Worm (Caenorhabditis elegans) whole organism, L2 larva: ENCODE measurements around the gene F56C9.3.

Experiments
- C34F6.9 ChIP-seq: fragments of 150-350 bp; optimal IDR thresholded peaks from 2 replicates; lab custom pipeline; 2014; ENCODE audit warnings: missing biosample characterization, missing genetic modification characterization
- F13H6.1 ChIP-seq: sonication (generic microtip); optimal IDR thresholded peaks from 2 replicates; lab custom pipeline; 2016; ENCODE audit warnings: missing genetic modification characterization, missing compliant biosample characterization
- R02D3.7 ChIP-seq: fragments of 150-350 bp; optimal IDR thresholded peaks from 2 replicates; lab custom pipeline; 2014; ENCODE audit warnings: missing biosample characterization, missing genetic modification characterization
- Y55F3AM.14 ChIP-seq: fragments of 200-800 bp; sonication (Bioruptor generic); optimal IDR thresholded peaks from 2 replicates; lab custom pipeline; 2018; ENCODE audit warnings: mild to moderate bottlenecking, missing genetic modification characterization, missing compliant biosample characterization
- ZK546.5 ChIP-seq: sonication (generic microtip); optimal IDR thresholded peaks from 2 replicates; lab custom pipeline; 2017; ENCODE audit warnings: missing biosample characterization, missing genetic modification characterization
- alr-1 ChIP-seq: fragments of 150-350 bp; optimal IDR thresholded peaks from 2 replicates; lab custom pipeline; 2014; ENCODE audit warnings: missing biosample characterization, missing genetic modification characterization
- aly-2 ChIP-seq: fragments of 150-350 bp; optimal IDR thresholded peaks from 2 replicates; lab custom pipeline; 2014; ENCODE audit warnings: missing biosample characterization, missing genetic modification characterization
- ama-1 ChIP-seq: fragments of 150-350 bp; optimal IDR thresholded peaks from 2 replicates; lab custom pipeline; 2018; ENCODE audit warnings: inconsistent platforms
- blmp-1 ChIP-seq: sonication (generic microtip); optimal IDR thresholded peaks from 2 replicates; lab custom pipeline; 2017; ENCODE audit warnings: missing genetic modification characterization, mild to moderate bottlenecking, missing compliant biosample characterization, antibody characterized with exemption, moderate library complexity; ENCODE audit not compliant: insufficient read depth
- ceh-16 ChIP-seq: fragments of 150-350 bp; optimal IDR thresholded peaks from 2 replicates; lab custom pipeline; 2014; ENCODE audit warnings: missing biosample characterization, missing genetic modification characterization
- ceh-82 ChIP-seq: fragments of 150-350 bp; optimal IDR thresholded peaks from 2 replicates; lab custom pipeline; 2014; ENCODE audit warnings: missing biosample characterization, missing genetic modification characterization
- crh-2 ChIP-seq: sonication (generic microtip); optimal IDR thresholded peaks from 2 replicates; lab custom pipeline; 2017; ENCODE audit warnings: missing biosample characterization, missing genetic modification characterization
- dmd-4 ChIP-seq: sonication (generic microtip); optimal IDR thresholded peaks from 2 replicates; lab custom pipeline; 2017; ENCODE audit warnings: missing biosample characterization, missing genetic modification characterization
- egl-27 ChIP-seq: sonication (generic microtip); optimal IDR thresholded peaks from 3 replicates; lab custom pipeline; 2017; ENCODE audit warnings: missing biosample characterization, missing genetic modification reagents, missing genetic modification characterization
- elt-1 ChIP-seq: fragments of 150-350 bp; optimal IDR thresholded peaks from 2 replicates; lab custom pipeline; 2014; ENCODE audit warnings: missing biosample characterization, missing genetic modification characterization
- elt-3 ChIP-seq: sonication (generic microtip); optimal IDR thresholded peaks from 2 replicates; lab custom pipeline; 2017; ENCODE audit warnings: missing biosample characterization, missing genetic modification characterization
- fos-1 ChIP-seq: fragments of 150-350 bp; optimal IDR thresholded peaks from 2 replicates; lab custom pipeline; 2014; ENCODE audit warnings: missing biosample characterization, missing genetic modification characterization
- gmeb-1 ChIP-seq: fragments of 150-350 bp; optimal IDR thresholded peaks from 2 replicates; lab custom pipeline; 2014; ENCODE audit warnings: missing biosample characterization, missing genetic modification characterization
- lin-11 ChIP-seq: fragments of 150-350 bp; sonication (generic microtip); optimal IDR thresholded peaks from 2 replicates; lab custom pipeline; 2014; ENCODE audit warnings: missing biosample characterization, missing genetic modification characterization, inconsistent platforms, mixed read lengths
- lin-13 ChIP-seq: fragments of 150-350 bp; optimal IDR thresholded peaks from 2 replicates; lab custom pipeline; 2014; ENCODE audit warnings: missing biosample characterization, missing genetic modification reagents, missing genetic modification characterization
- lin-39 ChIP-seq: fragments of 150-350 bp; optimal IDR thresholded peaks from 2 replicates; lab custom pipeline; 2014; ENCODE audit warnings: missing biosample characterization, missing genetic modification reagents, missing genetic modification characterization
- lsy-2 ChIP-seq, 2 experiments: fragments of 150-350 bp in 1 of 2; sonication (generic microtip) in 1 of 2; optimal IDR thresholded peaks; 2 replicates each; lab custom pipeline; 2014 to 2017; ENCODE audit warnings: missing biosample characterization in 2 of 2, missing genetic modification characterization in 2 of 2
- mab-5 ChIP-seq: fragments of 150-350 bp; optimal IDR thresholded peaks from 2 replicates; lab custom pipeline; 2014; ENCODE audit warnings: missing biosample characterization, missing genetic modification characterization
- mbf-1 ChIP-seq: sonication (generic microtip); optimal IDR thresholded peaks from 2 replicates; lab custom pipeline; 2017; ENCODE audit warnings: missing biosample characterization, missing genetic modification characterization
- mdl-1 ChIP-seq, 2 experiments: fragments of 150-350 bp in 1 of 2; sonication (generic microtip) in 1 of 2; optimal IDR thresholded peaks; 2 replicates each; lab custom pipeline; 2017; ENCODE audit warnings: missing biosample characterization in 2 of 2, missing genetic modification characterization in 2 of 2
- nhr-10 ChIP-seq: sonication (generic microtip); optimal IDR thresholded peaks from 2 replicates; lab custom pipeline; 2017; ENCODE audit warnings: missing biosample characterization, missing genetic modification characterization
- nhr-11 ChIP-seq: fragments of 150-350 bp; optimal IDR thresholded peaks from 2 replicates; lab custom pipeline; 2014; ENCODE audit warnings: missing biosample characterization, missing genetic modification characterization
- nhr-12 ChIP-seq: fragments of 150-350 bp; optimal IDR thresholded peaks from 2 replicates; lab custom pipeline; 2014; ENCODE audit warnings: missing biosample characterization, missing genetic modification characterization
- nhr-129 ChIP-seq: fragments of 150-350 bp; optimal IDR thresholded peaks from 2 replicates; lab custom pipeline; 2014; ENCODE audit warnings: missing biosample characterization, missing genetic modification characterization
- nhr-21 ChIP-seq: fragments of 150-350 bp; optimal IDR thresholded peaks from 2 replicates; lab custom pipeline; 2014; ENCODE audit warnings: missing biosample characterization, missing genetic modification characterization
- nhr-23 ChIP-seq: fragments of 150-350 bp; optimal IDR thresholded peaks from 2 replicates; lab custom pipeline; 2014; ENCODE audit warnings: missing biosample characterization, missing genetic modification reagents, missing genetic modification characterization
- nhr-237 ChIP-seq: fragments of 150-350 bp; optimal IDR thresholded peaks from 2 replicates; lab custom pipeline; 2014; ENCODE audit warnings: missing biosample characterization, missing genetic modification characterization
- nhr-25 ChIP-seq: fragments of 150-350 bp; sonication (generic microtip); optimal IDR thresholded peaks from 3 replicates; lab custom pipeline; 2014; ENCODE audit warnings: missing biosample characterization, missing genetic modification characterization
- nhr-6 ChIP-seq: fragments of 150-350 bp; optimal IDR thresholded peaks from 2 replicates; lab custom pipeline; 2014; ENCODE audit warnings: missing biosample characterization, missing genetic modification characterization
- nhr-77 ChIP-seq: fragments of 150-350 bp; optimal IDR thresholded peaks from 2 replicates; lab custom pipeline; 2014; ENCODE audit warnings: missing biosample characterization, missing genetic modification characterization
- peb-1 ChIP-seq: fragments of 150-350 bp; optimal IDR thresholded peaks from 2 replicates; lab custom pipeline; 2014; ENCODE audit warnings: missing biosample characterization, missing genetic modification characterization
- sem-4 ChIP-seq: fragments of 150-350 bp; optimal IDR thresholded peaks from 2 replicates; lab custom pipeline; 2014; ENCODE audit warnings: missing biosample characterization, missing genetic modification reagents, missing genetic modification characterization
- skn-1 ChIP-seq: sonication (generic microtip); optimal IDR thresholded peaks from 2 replicates; lab custom pipeline; 2017; ENCODE audit warnings: missing biosample characterization, missing genetic modification characterization
- sma-3 ChIP-seq: sonication (generic microtip); optimal IDR thresholded peaks from 2 replicates; lab custom pipeline; 2016; ENCODE audit warnings: missing genetic modification reagents, missing genetic modification characterization, missing compliant biosample characterization
- sma-9 ChIP-seq, 2 experiments: fragments of 150-350 bp in 1 of 2; sonication (generic microtip) in 1 of 2; optimal IDR thresholded peaks; 2 replicates each; lab custom pipeline; 2014 to 2016; ENCODE audit warnings: missing genetic modification characterization in 2 of 2, mild to moderate bottlenecking in 1 of 2, missing biosample characterization in 1 of 2, missing compliant biosample characterization in 1 of 2, missing genetic modification reagents in 1 of 2, moderate library complexity in 1 of 2
- snpc-4 ChIP-seq: fragments of 150-350 bp; optimal IDR thresholded peaks from 2 replicates; lab custom pipeline; 2014; ENCODE audit warnings: missing biosample characterization, missing genetic modification characterization
- unc-39 ChIP-seq: fragments of 150-350 bp; optimal IDR thresholded peaks from 2 replicates; lab custom pipeline; 2014; ENCODE audit warnings: missing biosample characterization, missing genetic modification characterization
- unc-55 ChIP-seq: fragments of 150-350 bp; sonication (generic microtip); optimal IDR thresholded peaks from 3 replicates; lab custom pipeline; 2014; ENCODE audit warnings: missing biosample characterization, missing genetic modification reagents, missing genetic modification characterization
- unc-62 ChIP-seq: fragments of 150-350 bp; optimal IDR thresholded peaks from 2 replicates; lab custom pipeline; 2014; ENCODE audit warnings: missing biosample characterization, missing genetic modification reagents, missing genetic modification characterization
- zag-1 ChIP-seq: fragments of 150-350 bp; optimal IDR thresholded peaks from 2 replicates; lab custom pipeline; 2014; ENCODE audit warnings: missing biosample characterization, missing genetic modification characterization
- ztf-1 ChIP-seq: fragments of 200-800 bp; sonication (Bioruptor generic); conservative IDR thresholded peaks from 2 replicates; pipeline ENCODE4 v1.3.6; 2022; ENCODE audit warnings: missing genetic modification characterization, missing compliant biosample characterization
- ztf-11 ChIP-seq: sonication (generic microtip); optimal IDR thresholded peaks from 2 replicates; lab custom pipeline; 2017; ENCODE audit warnings: missing biosample characterization, missing genetic modification characterization
- ztf-4 ChIP-seq: fragments of 150-350 bp; optimal IDR thresholded peaks from 2 replicates; lab custom pipeline; 2014; ENCODE audit warnings: missing biosample characterization, missing genetic modification characterization

The F56C9.3 gene

ce11 chrIII:7300169-7300568 lies 10.9 kb upstream of the F56C9.3 start:
- TF ChIP-seq nhr-21 (tag; lab: Kevin White, UChicago): peak; percentile 84
- TF ChIP-seq ama-1 (lab: Kevin White, UChicago): no peak
- TF ChIP-seq ztf-1 (GFP tag; lab: Robert Waterston, UW): no peak
- no peak for TF ChIP-seq C34F6.9 (tag; lab: Kevin White, UChicago)
- no peak for TF ChIP-seq lin-39
- TF ChIP-seq sma-9 (GFP tag; optimal IDR thresholded peaks at IDR 0.05; lab: Kevin White, UChicago): peak; percentile 83
- no peak for TF ChIP-seq sma-9 (tag; optimal IDR thresholded peaks at IDR 0.05; lab: Kevin White, UChicago)
- TF ChIP-seq sem-4 (tag; lab: Kevin White, UChicago): no peak
- no peak for TF ChIP-seq lin-11 (tag; lab: Kevin White, UChicago)
- no peak for TF ChIP-seq dmd-4 (tag; lab: Kevin White, UChicago)
- no peak for TF ChIP-seq nhr-12 (tag; lab: Kevin White, UChicago)
- no peak for TF ChIP-seq nhr-237 (tag; lab: Kevin White, UChicago)
- no peak for TF ChIP-seq mab-5 (tag; lab: Kevin White, UChicago)
- TF ChIP-seq gmeb-1 (tag; lab: Kevin White, UChicago): no peak
- TF ChIP-seq alr-1: no peak
- TF ChIP-seq ceh-82 (tag; lab: Kevin White, UChicago): no peak
- no peak for TF ChIP-seq skn-1
- no peak for TF ChIP-seq nhr-10
- peak; percentile 51 for TF ChIP-seq nhr-6
- peak; percentile 72 for TF ChIP-seq blmp-1 (tag; lab: Kevin White, UChicago)
- no peak for TF ChIP-seq aly-2 (tag; lab: Kevin White, UChicago)
- peak; percentile 89 for TF ChIP-seq nhr-25 (tag; lab: Kevin White, UChicago)
- no peak for TF ChIP-seq lin-13
- TF ChIP-seq nhr-11: no peak
- peak; percentile 37 for TF ChIP-seq elt-1 (tag; lab: Kevin White, UChicago)
- no peak for TF ChIP-seq egl-27 (tag; lab: Kevin White, UChicago)
- no peak for TF ChIP-seq mbf-1 (tag; lab: Kevin White, UChicago)
- no peak for TF ChIP-seq ztf-11 (tag; lab: Kevin White, UChicago)
- TF ChIP-seq crh-2: peak; percentile 63
- no peak for TF ChIP-seq unc-55 (GFP tag; lab: Kevin White, UChicago)
- peak in 1 of 2 experiments; percentile 71 for TF ChIP-seq lsy-2 (tag; optimal IDR thresholded peaks at IDR 0.05; lab: Kevin White, UChicago)
- TF ChIP-seq Y55F3AM.14 (GFP tag; lab: Kevin White, UChicago): no peak
- no peak for TF ChIP-seq F13H6.1 (tag; lab: Kevin White, UChicago)
- peak; percentile 67 for TF ChIP-seq ceh-16 (tag; lab: Kevin White, UChicago)
- no peak for TF ChIP-seq unc-62
- TF ChIP-seq snpc-4 (tag; lab: Kevin White, UChicago): no peak
- TF ChIP-seq elt-3 (tag; lab: Kevin White, UChicago): no peak
- peak in 1 of 2 experiments; percentile 32 for TF ChIP-seq mdl-1 (tag; optimal IDR thresholded peaks at IDR 0.05; lab: Kevin White, UChicago)
- TF ChIP-seq nhr-129 (tag; lab: Kevin White, UChicago): peak; percentile 58
- no peak for TF ChIP-seq peb-1 (tag; lab: Kevin White, UChicago)
- TF ChIP-seq nhr-77 (tag; lab: Kevin White, UChicago): no peak
- peak; percentile 24 for TF ChIP-seq nhr-23 (tag; lab: Kevin White, UChicago)
- TF ChIP-seq ZK546.5 (tag; lab: Kevin White, UChicago): no peak
- TF ChIP-seq fos-1 (tag; lab: Kevin White, UChicago): peak; percentile 21
- TF ChIP-seq ztf-4 (tag; lab: Kevin White, UChicago): no peak
- peak; percentile 98 for TF ChIP-seq sma-3 (GFP tag; lab: Kevin White, UChicago)
- no peak for TF ChIP-seq zag-1 (tag; lab: Kevin White, UChicago)
- TF ChIP-seq unc-39 (tag; lab: Kevin White, UChicago): no peak
- TF ChIP-seq R02D3.7 (tag; lab: Kevin White, UChicago): no peak
